Worm (Caenorhabditis elegans): ENCODE data around the gene let-70.

DNA sequence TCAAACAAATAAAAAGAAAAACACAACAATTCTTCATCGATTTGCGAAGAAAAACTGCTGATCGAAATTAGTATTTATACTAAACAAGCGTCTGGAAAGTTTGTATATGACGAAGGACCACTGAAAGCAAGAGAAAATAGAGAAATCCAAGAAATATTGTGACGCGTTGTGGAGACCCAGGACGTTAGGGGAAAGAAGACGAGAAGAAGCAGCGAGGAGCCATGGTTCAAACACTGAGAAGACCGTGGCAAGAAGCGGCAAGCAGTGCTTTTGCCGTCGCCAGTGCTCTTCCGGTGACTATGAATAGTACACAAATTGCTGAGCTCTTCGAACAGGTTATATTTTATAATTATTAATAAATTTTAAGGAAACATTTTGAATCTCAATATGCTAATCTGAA is 43.4 kb downstream of the let-70 start:
- TF ChIP-seq ama-1 (optimal IDR thresholded peaks at IDR 0.05) = no peak
- no peak for TF ChIP-seq tra-4 (tag; optimal IDR thresholded peaks at IDR 0.05)
- TF ChIP-seq F13C5.2 (tag; optimal IDR thresholded peaks at IDR 0.05) = no peak
- TF ChIP-seq flt-1 (GFP tag; IDR thresholded peaks at IDR 0.05) = no peak
- TF ChIP-seq pes-1 (GFP tag; IDR thresholded peaks at IDR 0.05) = no peak
